Fruit fly (Drosophila melanogaster) whole organism, prepupa: ENCODE results near the gene CG32817.

Experiments
- Blimp-1 ChIP-seq: fragments of 200-800 bp; sonication (Bioruptor generic); optimal IDR thresholded peaks from 3 replicates; lab custom pipeline; 2017; ENCODE audit warnings: missing biosample characterization, missing genetic modification characterization, mild to moderate bottlenecking, moderate library complexity, missing genetic modification reagents
- CG10669 ChIP-seq: fragments of 200-800 bp; sonication (Bioruptor generic); optimal IDR thresholded peaks from 3 replicates; lab custom pipeline; 2018; ENCODE audit warnings: missing biosample characterization, mild to moderate bottlenecking, missing genetic modification characterization, moderate library complexity
- CG11294 ChIP-seq: fragments of 200-800 bp; sonication (Bioruptor generic); IDR thresholded peaks from 2 replicates; pipeline ENCODE4 v1.3.6; 2022; ENCODE audit warnings: missing biosample characterization, missing genetic modification characterization
- CG11902 ChIP-seq: fragments of 200-800 bp; sonication (Bioruptor generic); optimal IDR thresholded peaks from 3 replicates; lab custom pipeline; 2016; ENCODE audit warnings: missing biosample characterization, missing genetic modification characterization
- CG16779 ChIP-seq: fragments of 200-800 bp; sonication (Bioruptor generic); optimal IDR thresholded peaks from 3 replicates; lab custom pipeline; 2017; ENCODE audit warnings: missing biosample characterization, mild to moderate bottlenecking, missing genetic modification characterization
- CG3032 ChIP-seq: fragments of 200-800 bp; optimal IDR thresholded peaks from 2 replicates; lab custom pipeline; 2019; ENCODE audit warnings: missing biosample characterization, mild to moderate bottlenecking, missing genetic modification characterization, moderate library complexity
- CG32006 ChIP-seq: fragments of 200-800 bp; sonication (Bioruptor generic); optimal IDR thresholded peaks from 3 replicates; lab custom pipeline; 2017; ENCODE audit warnings: missing biosample characterization, mild to moderate bottlenecking, missing genetic modification characterization
- CG34406 ChIP-seq: fragments of 200-800 bp; sonication (Bioruptor generic); optimal IDR thresholded peaks from 3 replicates; lab custom pipeline; 2016; ENCODE audit warnings: missing biosample characterization, missing genetic modification characterization
- CG3919 ChIP-seq: fragments of 200-800 bp; sonication (Bioruptor generic); optimal IDR thresholded peaks from 3 replicates; lab custom pipeline; 2016; ENCODE audit warnings: missing biosample characterization, missing genetic modification characterization
- CG6163 ChIP-seq: fragments of 200-800 bp; sonication (Bioruptor generic); IDR thresholded peaks from 3 replicates; pipeline ENCODE4 v1.3.6; 2022; ENCODE audit warnings: missing biosample characterization, missing genetic modification characterization
- CG6276 ChIP-seq: fragments of 200-800 bp; sonication (Bioruptor generic); optimal IDR thresholded peaks from 2 replicates; lab custom pipeline; 2017; ENCODE audit warnings: missing biosample characterization, mild to moderate bottlenecking, missing genetic modification characterization
- CG6792 ChIP-seq: fragments of 200-800 bp; sonication (Bioruptor generic); optimal IDR thresholded peaks from 3 replicates; lab custom pipeline; 2016; ENCODE audit warnings: missing biosample characterization, missing genetic modification characterization
- CG6808 ChIP-seq: fragments of 200-800 bp; sonication (Bioruptor generic); optimal IDR thresholded peaks from 3 replicates; lab custom pipeline; 2017; ENCODE audit warnings: missing biosample characterization, missing genetic modification characterization, mild to moderate bottlenecking, moderate library complexity, missing genetic modification reagents
- CG6854 ChIP-seq: fragments of 200-800 bp; sonication (Bioruptor generic); optimal IDR thresholded peaks from 2 replicates; lab custom pipeline; 2017; ENCODE audit warnings: missing biosample characterization, mild to moderate bottlenecking, missing genetic modification characterization
- CG7368 ChIP-seq: fragments of 200-800 bp; sonication (Bioruptor generic); optimal IDR thresholded peaks from 3 replicates; lab custom pipeline; 2016; ENCODE audit warnings: missing biosample characterization, missing genetic modification characterization
- CG8119 ChIP-seq: fragments of 200-800 bp; sonication (Bioruptor generic); IDR thresholded peaks from 3 replicates; pipeline ENCODE4 v1.3.6; 2022; ENCODE audit warnings: missing biosample characterization, missing genetic modification characterization
- CG8319 ChIP-seq: fragments of 200-800 bp; sonication (Bioruptor generic); optimal IDR thresholded peaks from 3 replicates; lab custom pipeline; 2016; ENCODE audit warnings: missing biosample characterization, missing genetic modification characterization
- CG9139 ChIP-seq: fragments of 200-800 bp; sonication (Bioruptor generic); optimal IDR thresholded peaks from 3 replicates; lab custom pipeline; 2017; ENCODE audit warnings: missing biosample characterization, mild to moderate bottlenecking, missing genetic modification characterization
- Eip75B ChIP-seq: fragments of 200-800 bp; sonication (Bioruptor generic); optimal IDR thresholded peaks from 3 replicates; lab custom pipeline; 2016; ENCODE audit warnings: missing biosample characterization, missing genetic modification characterization
- Eip78C ChIP-seq: fragments of 200-800 bp; sonication (Bioruptor generic); peaks from one replicate; lab custom pipeline; 2016; ENCODE audit warnings: missing biosample characterization, missing genetic modification characterization
- Eip93F ChIP-seq: fragments of 200-800 bp; sonication (Bioruptor generic); optimal IDR thresholded peaks from 2 replicates; lab custom pipeline; 2016; ENCODE audit warnings: missing biosample characterization, mild to moderate bottlenecking, missing genetic modification characterization
- Ets21C ChIP-seq: fragments of 200-800 bp; sonication (Bioruptor generic); optimal IDR thresholded peaks from 3 replicates; lab custom pipeline; 2016; ENCODE audit warnings: missing biosample characterization, missing genetic modification characterization
- Ets96B ChIP-seq: fragments of 200-800 bp; optimal IDR thresholded peaks from 2 replicates; lab custom pipeline; 2019; ENCODE audit warnings: missing biosample characterization, mild to moderate bottlenecking, missing genetic modification characterization, moderate library complexity
- Gug ChIP-seq: fragments of 200-800 bp; sonication (Bioruptor generic); IDR thresholded peaks from 2 replicates; pipeline ENCODE4 v1.3.6; 2022; ENCODE audit warnings: missing biosample characterization, missing genetic modification characterization
- Hr38 ChIP-seq: sonication (Bioruptor generic); optimal IDR thresholded peaks from 2 replicates; lab custom pipeline; 2016; ENCODE audit warnings: missing biosample characterization, missing genetic modification characterization
- Hr39 ChIP-seq: fragments of 200-800 bp; sonication (Bioruptor generic); optimal IDR thresholded peaks from 2 replicates; lab custom pipeline; 2016; ENCODE audit warnings: missing biosample characterization, missing genetic modification characterization
- Hr4 ChIP-seq: fragments of 200-800 bp; sonication (Bioruptor generic); optimal IDR thresholded peaks from 3 replicates; lab custom pipeline; 2016; ENCODE audit warnings: missing biosample characterization, missing genetic modification characterization
- Lpt ChIP-seq: fragments of 200-800 bp; sonication (Bioruptor generic); optimal IDR thresholded peaks from 3 replicates; lab custom pipeline; 2016; ENCODE audit warnings: missing biosample characterization, missing genetic modification characterization
- Met ChIP-seq: fragments of 200-800 bp; sonication (Bioruptor generic); optimal IDR thresholded peaks from 3 replicates; lab custom pipeline; 2016; ENCODE audit warnings: missing biosample characterization, missing genetic modification characterization
- OdsH ChIP-seq: fragments of 200-800 bp; sonication (Bioruptor generic); optimal IDR thresholded peaks from 3 replicates; lab custom pipeline; 2016; ENCODE audit warnings: missing biosample characterization, missing genetic modification characterization
- Smox ChIP-seq: fragments of 200-800 bp; sonication (Bioruptor generic); optimal IDR thresholded peaks from 3 replicates; lab custom pipeline; 2016; ENCODE audit warnings: missing biosample characterization, missing genetic modification characterization
- Sox102F ChIP-seq: fragments of 200-800 bp; sonication (Bioruptor generic); optimal IDR thresholded peaks from 2 replicates; lab custom pipeline; 2016; ENCODE audit warnings: missing biosample characterization, mild to moderate bottlenecking, missing genetic modification characterization
- Sox14 ChIP-seq: fragments of 200-800 bp; sonication (Bioruptor generic); optimal IDR thresholded peaks from 3 replicates; lab custom pipeline; 2016; ENCODE audit warnings: missing biosample characterization, missing genetic modification characterization
- Sox15 ChIP-seq: fragments of 200-800 bp; sonication (Bioruptor generic); optimal IDR thresholded peaks from 3 replicates; lab custom pipeline; 2016; ENCODE audit warnings: missing biosample characterization, missing genetic modification characterization
- achi ChIP-seq: fragments of 200-800 bp; sonication (Bioruptor generic); optimal IDR thresholded peaks from 3 replicates; lab custom pipeline; 2016; ENCODE audit warnings: missing biosample characterization, missing genetic modification characterization
- acj6 ChIP-seq: fragments of 200-800 bp; sonication (Bioruptor generic); optimal IDR thresholded peaks from 3 replicates; lab custom pipeline; 2016; ENCODE audit warnings: missing biosample characterization, missing genetic modification characterization
- cyc ChIP-seq: fragments of 200-800 bp; sonication (Bioruptor generic); optimal IDR thresholded peaks from 3 replicates; lab custom pipeline; 2016; ENCODE audit warnings: missing biosample characterization, missing genetic modification characterization
- dac ChIP-seq: fragments of 200-800 bp; sonication (Bioruptor generic); optimal IDR thresholded peaks from 2 replicates; lab custom pipeline; 2017; ENCODE audit warnings: missing biosample characterization, mild to moderate bottlenecking, missing genetic modification characterization
- dsx ChIP-seq: fragments of 200-800 bp; optimal IDR thresholded peaks from 3 replicates; lab custom pipeline; 2019; ENCODE audit warnings: missing biosample characterization, mild to moderate bottlenecking, missing genetic modification characterization, moderate library complexity; ENCODE audit not compliant: poor library complexity, severe bottlenecking
- eg ChIP-seq: fragments of 200-800 bp; sonication (Bioruptor generic); IDR thresholded peaks from 3 replicates; pipeline ENCODE4 v1.3.6; 2022; ENCODE audit warnings: missing biosample characterization, missing genetic modification characterization
- esn ChIP-seq: fragments of 200-800 bp; sonication (Bioruptor generic); optimal IDR thresholded peaks from 2 replicates; lab custom pipeline; 2016; ENCODE audit warnings: missing biosample characterization, mild to moderate bottlenecking, missing genetic modification characterization, moderate library complexity
- fd59A ChIP-seq: fragments of 200-800 bp; sonication (Bioruptor generic); optimal IDR thresholded peaks from 2 replicates; lab custom pipeline; 2017; ENCODE audit warnings: missing biosample characterization, mild to moderate bottlenecking, missing genetic modification characterization, missing genetic modification reagents
- fd85E ChIP-seq: fragments of 200-800 bp; sonication (Bioruptor generic); optimal IDR thresholded peaks from 3 replicates; lab custom pipeline; 2016; ENCODE audit warnings: missing biosample characterization, missing genetic modification characterization
- fkh ChIP-seq: fragments of 200-800 bp; sonication (Bioruptor generic); optimal IDR thresholded peaks from 3 replicates; lab custom pipeline; 2017; ENCODE audit warnings: missing biosample characterization, mild to moderate bottlenecking, missing genetic modification characterization, moderate library complexity
- lz ChIP-seq: fragments of 200-800 bp; sonication (Bioruptor generic); optimal IDR thresholded peaks from 3 replicates; lab custom pipeline; 2016; ENCODE audit warnings: missing biosample characterization, missing genetic modification characterization
- pdm3 ChIP-seq: fragments of 200-800 bp; sonication (Bioruptor generic); optimal IDR thresholded peaks from 3 replicates; lab custom pipeline; 2016; ENCODE audit warnings: missing biosample characterization, missing genetic modification characterization
- salr ChIP-seq, 2 experiments: fragments of 200-800 bp; sonication (Bioruptor generic); optimal IDR thresholded peaks; 3 replicates each; lab custom pipeline; 2016 to 2018; ENCODE audit warnings: missing biosample characterization in 2 of 2, missing genetic modification characterization in 2 of 2, mild to moderate bottlenecking in 1 of 2
- spab ChIP-seq: fragments of 200-800 bp; sonication (Bioruptor generic); optimal IDR thresholded peaks from 2 replicates; lab custom pipeline; 2017; ENCODE audit warnings: missing biosample characterization, mild to moderate bottlenecking, missing genetic modification characterization, missing genetic modification reagents
- ss ChIP-seq, 2 experiments: fragments of 200-800 bp; sonication (Bioruptor generic); optimal IDR thresholded peaks; 2 replicates in 1 of 2; 3 replicates in 1 of 2; lab custom pipeline; 2017 to 2018; ENCODE audit warnings: mild to moderate bottlenecking in 2 of 2, missing biosample characterization in 2 of 2, missing genetic modification characterization in 2 of 2, moderate library complexity in 1 of 2
- svp ChIP-seq: fragments of 200-800 bp; sonication (Bioruptor generic); peaks from one replicate; lab custom pipeline; 2016; ENCODE audit warnings: missing biosample characterization, missing genetic modification characterization
- topi ChIP-seq: fragments of 200-800 bp; sonication (Bioruptor generic); optimal IDR thresholded peaks from 3 replicates; lab custom pipeline; 2016; ENCODE audit warnings: missing biosample characterization, missing genetic modification characterization
- vri ChIP-seq: fragments of 200-800 bp; sonication (Bioruptor generic); optimal IDR thresholded peaks from 3 replicates; lab custom pipeline; 2016; ENCODE audit warnings: missing biosample characterization, mild to moderate bottlenecking, missing genetic modification characterization

Gene CG32817

DNA sequence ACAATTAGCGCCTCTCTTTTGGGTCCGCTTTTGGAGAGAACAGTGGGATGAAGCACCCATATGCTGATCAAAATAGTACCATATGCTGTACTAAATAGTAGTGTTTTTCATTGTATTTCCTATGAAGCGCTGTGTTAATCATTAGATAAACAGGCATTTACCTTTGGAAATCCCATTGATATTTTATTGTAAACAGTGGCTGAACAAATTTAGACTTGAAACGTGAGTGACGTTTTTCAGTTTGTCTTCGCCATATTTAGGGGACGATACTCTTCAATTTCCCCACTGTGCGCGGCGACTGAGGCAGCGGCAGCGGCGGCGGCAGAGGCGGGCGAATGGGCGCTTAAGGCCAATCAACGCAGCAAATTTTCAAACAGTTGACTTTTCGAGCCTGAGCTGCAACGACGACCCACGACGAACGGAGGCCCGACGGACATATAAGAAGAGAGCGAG lies 20.7 kb downstream of the CG32817 start:
- TF ChIP-seq Eip78C (GFP tag; lab: Kevin White, UChicago), result peak; percentile 95
- TF ChIP-seq dsx (GFP tag; lab: Kevin White, UChicago), result peak; percentile 70
- no peak for TF ChIP-seq Eip75B (GFP tag; lab: Kevin White, UChicago)
- peak; percentile 79 for TF ChIP-seq topi (GFP tag; lab: Kevin White, UChicago)
- peak; percentile 68 for TF ChIP-seq acj6 (GFP tag; lab: Kevin White, UChicago)
- peak; percentile 14 to 63 for TF ChIP-seq ss (GFP tag; optimal IDR thresholded peaks at IDR 0.05; lab: Kevin White, UChicago)
- TF ChIP-seq fkh, result peak; percentile 90
- TF ChIP-seq CG11902, result peak; percentile 10
- TF ChIP-seq svp (GFP tag; lab: Kevin White, UChicago), result peak; percentile 90
- TF ChIP-seq Hr4 (GFP tag; lab: Kevin White, UChicago), result peak; percentile 84
- peak; percentile 72 for TF ChIP-seq lz (GFP tag; lab: Kevin White, UChicago)
- TF ChIP-seq CG3919 (GFP tag; lab: Kevin White, UChicago), result no peak
- peak in 1 of 2 experiments; percentile 24 for TF ChIP-seq salr (GFP tag; optimal IDR thresholded peaks at IDR 0.05; lab: Kevin White, UChicago)
- no peak for TF ChIP-seq OdsH (GFP tag; lab: Kevin White, UChicago)
- TF ChIP-seq pdm3 (GFP tag; lab: Kevin White, UChicago), result no peak
- TF ChIP-seq Sox102F (GFP tag; lab: Kevin White, UChicago), result no peak
- peak; percentile 72 for TF ChIP-seq Ets96B (tag; lab: Kevin White, UChicago)
- peak; percentile 74 for TF ChIP-seq dac (GFP tag; lab: Kevin White, UChicago)
- TF ChIP-seq CG32006 (GFP tag; lab: Kevin White, UChicago), result peak; percentile 90
- peak; percentile 64 for TF ChIP-seq CG6792 (GFP tag; lab: Kevin White, UChicago)
- peak; percentile 68 for TF ChIP-seq achi (GFP tag; lab: Kevin White, UChicago)
- TF ChIP-seq CG7368 (GFP tag; lab: Kevin White, UChicago), result peak; percentile 46
- TF ChIP-seq Met, result no peak
- TF ChIP-seq Sox15, result peak; percentile 53
- TF ChIP-seq CG9139 (GFP tag; lab: Kevin White, UChicago), result no peak
- TF ChIP-seq CG6276 (GFP tag; lab: Kevin White, UChicago), result peak; percentile 86
- TF ChIP-seq Smox (GFP tag; lab: Kevin White, UChicago), result no peak
- TF ChIP-seq Hr39 (GFP tag; lab: Kevin White, UChicago), result no peak
- peak; percentile 34 for TF ChIP-seq Blimp-1 (GFP tag; lab: Kevin White, UChicago)
- TF ChIP-seq Gug (GFP tag; lab: Robert Waterston, UW), result peak; percentile 59; the same call in 1 of the 2 replicates
- TF ChIP-seq esn (GFP tag; lab: Kevin White, UChicago), result peak; percentile 73
- TF ChIP-seq CG10669 (GFP tag; lab: Kevin White, UChicago), result peak; percentile 74
- TF ChIP-seq CG3032 (tag; lab: Kevin White, UChicago), result peak; percentile 71
- peak; percentile 78 for TF ChIP-seq CG8119 (GFP tag; lab: Robert Waterston, UW)
- TF ChIP-seq cyc, result peak; percentile 70
- peak; percentile 50 for TF ChIP-seq spab (GFP tag; lab: Kevin White, UChicago)
- TF ChIP-seq fd85E (GFP tag; lab: Kevin White, UChicago), result peak; percentile 3
- peak; percentile 41 for TF ChIP-seq CG16779 (tag; lab: Kevin White, UChicago)
- TF ChIP-seq CG11294 (GFP tag; lab: Robert Waterston, UW), result peak; percentile 71; the same call in 1 of the 2 replicates
- peak; percentile 62 for TF ChIP-seq fd59A
- peak; percentile 79 for TF ChIP-seq Sox14 (GFP tag; lab: Kevin White, UChicago)
- TF ChIP-seq CG8319 (GFP tag; lab: Kevin White, UChicago), result peak; percentile 50
- TF ChIP-seq eg (GFP tag; lab: Robert Waterston, UW), result peak; percentile 80
- TF ChIP-seq CG6163 (GFP tag; lab: Robert Waterston, UW), result peak; percentile 60; the same call in 2 of the 3 replicates
- TF ChIP-seq Lpt (GFP tag; lab: Kevin White, UChicago), result peak; percentile 70
- TF ChIP-seq vri (GFP tag; lab: Kevin White, UChicago), result peak; percentile 65
- TF ChIP-seq Eip93F (GFP tag; lab: Kevin White, UChicago), result peak; percentile 4
- no peak for TF ChIP-seq Hr38 (GFP tag; lab: Kevin White, UChicago)
- peak; percentile 71 for TF ChIP-seq CG6808 (GFP tag; lab: Kevin White, UChicago)
- TF ChIP-seq Ets21C (GFP tag; lab: Kevin White, UChicago), result peak; percentile 70
- TF ChIP-seq CG6854, result peak; percentile 7
- TF ChIP-seq CG34406 (GFP tag; lab: Kevin White, UChicago), result peak; percentile 64
